Worm (Caenorhabditis elegans): ENCODE data around the gene T09B9.1.
A peak's percentile ranks its signal among the peaks of the same experiment; 100 is the strongest.

Gene T09B9.1

DNA sequence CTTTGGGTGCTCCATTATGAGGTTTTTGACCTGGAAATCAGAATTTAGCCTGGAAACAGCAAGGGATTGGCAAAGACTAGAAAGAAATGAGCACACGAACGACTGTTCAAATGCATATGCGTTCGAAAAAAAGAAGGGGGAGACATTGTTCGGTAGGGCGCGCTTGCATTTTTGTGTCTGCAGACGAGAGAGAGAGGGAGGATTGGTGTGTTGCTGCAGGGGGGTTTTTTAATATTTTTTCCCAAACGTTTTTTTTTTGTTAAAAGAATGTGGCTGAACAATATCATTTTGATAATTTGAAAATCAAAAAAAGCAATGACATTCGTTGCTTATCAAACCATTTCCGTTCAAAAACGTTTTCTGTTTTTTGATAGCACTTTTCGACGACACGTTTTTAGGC lies 17.3 kb downstream of the T09B9.1 start, which contains the start of gene T09B9.4:
TSS of gene T09B9.4 (minus strand) at position 30 of the 400 bp plus-strand sequence.
- TF ChIP-seq attf-6 (GFP tag; IDR thresholded peaks at IDR 0.05), result no peak
- TF ChIP-seq nhr-80 (tag; optimal IDR thresholded peaks at IDR 0.05), result peak; percentile 80
- peak; percentile 87 for TF ChIP-seq mcd-1 (GFP tag; IDR thresholded peaks at IDR 0.05)

DNA sequence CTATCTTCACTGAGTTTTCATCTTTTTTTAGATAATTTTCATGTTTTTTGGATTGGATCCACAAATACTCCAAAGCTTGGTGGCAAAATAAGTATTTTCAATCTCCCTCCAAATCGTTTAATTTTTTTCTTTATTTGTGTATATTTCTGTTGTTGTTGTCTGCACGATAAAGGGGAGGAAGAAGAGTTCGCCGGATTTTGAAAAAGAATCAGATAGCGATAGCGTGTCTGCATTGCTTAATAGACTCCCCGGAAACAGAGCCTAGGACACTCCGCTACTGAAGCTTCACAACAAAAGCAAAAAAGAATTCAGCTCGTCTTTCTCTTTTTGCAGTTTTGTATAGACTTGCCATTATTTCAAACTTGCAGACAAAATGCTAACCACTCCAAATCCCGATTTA lies 20.4 kb downstream of the T09B9.1 start, which contains the start of gene T09B9.5:
TSS of gene T09B9.5 (plus strand) at position 301 of the 400 bp plus-strand sequence.
- TF ChIP-seq ztf-28 (GFP tag; IDR thresholded peaks at IDR 0.05) (no peak), let-607 (tag; optimal IDR thresholded peaks at IDR 0.05) (no peak), lag-1 (GFP tag; IDR thresholded peaks at IDR 0.05) (no peak), him-1 (tag; optimal IDR thresholded peaks at IDR 0.05) (no peak), dpff-1 (tag; optimal IDR thresholded peaks at IDR 0.05) (no peak), lsy-27 (tag; optimal IDR thresholded peaks at IDR 0.05; ENCODE audit: borderline replicate concordance, insufficient read depth) (no peak), hlh-12 (tag; optimal IDR thresholded peaks at IDR 0.05) (no peak), let-526 (GFP tag; IDR thresholded peaks at IDR 0.05) (no peak)

DNA sequence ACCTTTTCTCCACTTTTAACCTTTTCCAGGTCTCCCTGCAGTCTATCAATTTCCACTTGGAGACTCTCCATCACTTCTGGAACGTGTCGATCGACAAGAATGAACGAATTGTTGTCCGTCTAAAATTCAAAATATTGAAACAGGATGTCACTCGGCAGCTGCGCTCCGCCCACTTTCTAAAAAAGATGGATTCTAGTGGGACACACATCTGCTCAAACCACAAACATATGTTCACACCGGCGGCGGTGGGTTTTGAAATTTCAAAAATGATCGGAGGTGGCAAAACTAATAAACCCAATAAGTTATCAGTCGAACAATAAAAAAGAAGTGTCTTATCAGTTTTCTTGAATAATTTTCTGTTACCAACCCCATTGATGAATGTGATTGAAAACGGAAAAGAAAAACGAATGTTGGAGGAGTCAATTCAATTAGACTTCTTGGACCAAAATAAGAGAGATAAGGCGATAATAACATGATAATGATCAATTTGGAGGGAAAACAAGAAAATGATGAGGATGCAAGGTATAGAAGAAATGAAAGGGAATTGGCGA lies 25.4 kb downstream of the T09B9.1 start:
- TF ChIP-seq him-1 (tag; optimal IDR thresholded peaks at IDR 0.05) (no peak), rcor-1 (GFP tag; IDR thresholded peaks at IDR 0.05) (no peak), F39B2.1 (GFP tag; IDR thresholded peaks at IDR 0.05) (no peak), ceh-100 (GFP tag; IDR thresholded peaks at IDR 0.05) (no peak), Y67H2A.10 (GFP tag; conservative IDR thresholded peaks at IDR 0.05) (no peak), atf-7 (tag; optimal IDR thresholded peaks at IDR 0.05) (no peak), F57A8.1 (GFP tag; optimal IDR thresholded peaks at IDR 0.05) (no peak), nhr-80 (tag; optimal IDR thresholded peaks at IDR 0.05) (peak; percentile 55)

DNA sequence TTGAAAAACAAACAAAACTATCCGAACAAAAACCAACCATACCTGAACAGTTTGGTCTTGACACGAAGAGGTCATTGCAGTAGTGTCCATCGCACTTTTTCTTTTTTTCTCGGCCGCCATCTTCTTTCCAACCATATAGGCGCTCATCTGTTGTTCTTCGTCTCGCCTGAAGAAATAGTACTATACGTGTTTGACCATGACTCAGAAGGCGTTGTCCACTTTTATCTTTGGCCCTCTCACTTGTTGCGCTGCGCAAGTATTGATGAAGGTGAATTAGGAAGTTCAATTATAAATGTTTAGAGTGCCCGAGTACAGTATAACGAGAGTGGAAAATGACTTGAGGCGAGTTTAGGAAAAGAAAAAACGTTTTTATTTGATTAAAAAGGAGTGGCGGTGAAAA lies 28.8 kb downstream of the T09B9.1 start:
- TF ChIP-seq lir-1 (GFP tag; conservative IDR thresholded peaks at IDR 0.05) (no peak), athp-1 (tag; optimal IDR thresholded peaks at IDR 0.05) (no peak), unc-130 (GFP tag; optimal IDR thresholded peaks at IDR 0.05) (no peak), rcor-1 (GFP tag; IDR thresholded peaks at IDR 0.05) (no peak), ceh-91 (GFP tag; IDR thresholded peaks at IDR 0.05) (no peak), Y53G8AR.9 (GFP tag; conservative IDR thresholded peaks at IDR 0.05) (no peak), ztf-25 (GFP tag; IDR thresholded peaks at IDR 0.05) (no peak), nhr-27 (tag; optimal IDR thresholded peaks at IDR 0.05) (no peak), tbp1 (GFP tag; optimal IDR thresholded peaks at IDR 0.05) (no peak), lag-1 (GFP tag; IDR thresholded peaks at IDR 0.05) (no peak)

DNA sequence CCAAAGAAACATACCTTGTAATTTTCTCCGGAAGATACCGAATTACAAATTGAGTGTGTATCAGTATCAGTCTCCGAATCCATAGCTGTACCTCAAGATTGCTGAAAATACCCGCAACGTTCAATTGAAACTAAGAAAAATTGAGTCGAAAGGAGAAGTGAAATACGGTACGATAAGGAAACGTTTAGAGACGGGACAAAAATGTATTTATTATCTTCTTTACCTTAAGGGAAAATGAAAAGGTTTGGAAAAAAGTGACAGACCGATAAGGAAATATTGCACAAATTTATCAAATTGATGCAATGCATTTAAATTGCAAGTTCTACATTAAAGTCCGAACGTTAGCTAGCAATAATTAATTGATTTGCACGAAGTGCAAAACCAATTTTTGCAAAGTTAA lies 32.0 kb downstream of the T09B9.1 start, which contains the start of gene F36G3.1:
TSS of gene F36G3.1 (minus strand) at position 101 of the 400 bp plus-strand sequence.
- TF ChIP-seq nhr-80 (tag; optimal IDR thresholded peaks at IDR 0.05) (peak; percentile 2), mxl-1 (tag; optimal IDR thresholded peaks at IDR 0.05) (no peak)

DNA sequence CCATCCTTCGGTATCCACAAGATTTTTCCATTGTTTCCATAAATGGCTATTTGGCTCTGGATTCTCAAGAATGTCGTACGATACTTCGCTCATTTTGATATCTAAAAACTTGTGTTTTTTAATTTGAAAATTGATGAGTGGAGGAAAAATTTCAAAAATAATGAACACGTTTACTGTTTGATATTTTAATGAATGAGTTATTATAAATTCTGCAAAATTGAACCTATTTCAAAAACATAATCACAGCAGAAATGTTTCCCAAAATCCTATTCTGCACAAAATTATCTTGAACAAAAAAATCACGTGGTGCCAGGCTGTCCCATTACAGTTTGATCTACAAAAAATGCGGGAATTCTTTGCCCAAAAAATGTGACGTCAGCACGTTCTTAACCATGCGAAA lies 37.1 kb downstream of the T09B9.1 start, which contains the start of gene F36G3.2:
TSS of gene F36G3.2 (minus strand) at position 101 of the 400 bp plus-strand sequence.
- no peak for TF ChIP-seq ztf-18 (tag; optimal IDR thresholded peaks at IDR 0.05)
- TF ChIP-seq madf-6 (GFP tag; IDR thresholded peaks at IDR 0.05), result no peak
- TF ChIP-seq nhr-27 (tag; optimal IDR thresholded peaks at IDR 0.05), result no peak
- TF ChIP-seq die-1 (tag; optimal IDR thresholded peaks at IDR 0.05), result no peak
- TF ChIP-seq snpc-3.4 (tag; optimal IDR thresholded peaks at IDR 0.05), result no peak
- TF ChIP-seq F55B11.4 (tag; optimal IDR thresholded peaks at IDR 0.05; ENCODE audit: borderline replicate concordance, insufficient read depth), result no peak
- no peak for TF ChIP-seq dpff-1 (tag; optimal IDR thresholded peaks at IDR 0.05)
- TF ChIP-seq snpc-1.3 (tag; optimal IDR thresholded peaks at IDR 0.05; ENCODE audit: insufficient read depth), result no peak
- TF ChIP-seq ama-1 (optimal IDR thresholded peaks at IDR 0.05), result no peak
- no peak for TF ChIP-seq ama-1 (GFP tag; optimal IDR thresholded peaks at IDR 0.05)
- no peak for TF ChIP-seq lin-40 (tag; optimal IDR thresholded peaks at IDR 0.05)
- TF ChIP-seq attf-3 (GFP tag; conservative IDR thresholded peaks at IDR 0.05), result no peak
- no peak for TF ChIP-seq Y95B8A.8 (GFP tag; IDR thresholded peaks at IDR 0.05)

All from whole organism, young adult.